Worm (Caenorhabditis elegans): ENCODE data around the gene ZK593.2.

ce11 chrIV:10889820-10890462 lies 23.2 kb upstream of the ZK593.2 start, which contains the start of gene F13E9.15:
- no peak for TF ChIP-seq ref-1 (GFP tag; conservative IDR thresholded peaks at IDR 0.05)
- TF ChIP-seq cog-1 (tag; optimal IDR thresholded peaks at IDR 0.05) = no peak
- no peak for TF ChIP-seq ztf-23 (GFP tag; IDR thresholded peaks at IDR 0.05)
- no peak for TF ChIP-seq T22C8.4 (GFP tag; IDR thresholded peaks at IDR 0.05)

Data from whole organism, midembryonic.